Worm (Caenorhabditis elegans) whole organism, L2 larva: Measurements from ENCODE around the gene C18D4.4.

Source experiments
- dmd-4 ChIP-seq: sonication (generic microtip); optimal IDR thresholded peaks from 2 replicates; lab custom pipeline; 2017; ENCODE audit warnings: missing biosample characterization, missing genetic modification characterization
- elt-1 ChIP-seq: fragments of 150-350 bp; optimal IDR thresholded peaks from 2 replicates; lab custom pipeline; 2014; ENCODE audit warnings: missing biosample characterization, missing genetic modification characterization
- fos-1 ChIP-seq: fragments of 150-350 bp; optimal IDR thresholded peaks from 2 replicates; lab custom pipeline; 2014; ENCODE audit warnings: missing biosample characterization, missing genetic modification characterization
- lsy-2 ChIP-seq, 2 experiments: fragments of 150-350 bp in 1 of 2; sonication (generic microtip) in 1 of 2; optimal IDR thresholded peaks; 2 replicates each; lab custom pipeline; 2014 to 2017; ENCODE audit warnings: missing biosample characterization in 2 of 2, missing genetic modification characterization in 2 of 2
- nhr-11 ChIP-seq: fragments of 150-350 bp; optimal IDR thresholded peaks from 2 replicates; lab custom pipeline; 2014; ENCODE audit warnings: missing biosample characterization, missing genetic modification characterization
- nhr-12 ChIP-seq: fragments of 150-350 bp; optimal IDR thresholded peaks from 2 replicates; lab custom pipeline; 2014; ENCODE audit warnings: missing biosample characterization, missing genetic modification characterization
- nhr-25 ChIP-seq: fragments of 150-350 bp; sonication (generic microtip); optimal IDR thresholded peaks from 3 replicates; lab custom pipeline; 2014; ENCODE audit warnings: missing biosample characterization, missing genetic modification characterization
- skn-1 ChIP-seq: sonication (generic microtip); optimal IDR thresholded peaks from 2 replicates; lab custom pipeline; 2017; ENCODE audit warnings: missing biosample characterization, missing genetic modification characterization
- snpc-4 ChIP-seq: fragments of 150-350 bp; optimal IDR thresholded peaks from 2 replicates; lab custom pipeline; 2014; ENCODE audit warnings: missing biosample characterization, missing genetic modification characterization
- unc-62 ChIP-seq: fragments of 150-350 bp; optimal IDR thresholded peaks from 2 replicates; lab custom pipeline; 2014; ENCODE audit warnings: missing biosample characterization, missing genetic modification reagents, missing genetic modification characterization
- ztf-4 ChIP-seq: fragments of 150-350 bp; optimal IDR thresholded peaks from 2 replicates; lab custom pipeline; 2014; ENCODE audit warnings: missing biosample characterization, missing genetic modification characterization

DNA sequence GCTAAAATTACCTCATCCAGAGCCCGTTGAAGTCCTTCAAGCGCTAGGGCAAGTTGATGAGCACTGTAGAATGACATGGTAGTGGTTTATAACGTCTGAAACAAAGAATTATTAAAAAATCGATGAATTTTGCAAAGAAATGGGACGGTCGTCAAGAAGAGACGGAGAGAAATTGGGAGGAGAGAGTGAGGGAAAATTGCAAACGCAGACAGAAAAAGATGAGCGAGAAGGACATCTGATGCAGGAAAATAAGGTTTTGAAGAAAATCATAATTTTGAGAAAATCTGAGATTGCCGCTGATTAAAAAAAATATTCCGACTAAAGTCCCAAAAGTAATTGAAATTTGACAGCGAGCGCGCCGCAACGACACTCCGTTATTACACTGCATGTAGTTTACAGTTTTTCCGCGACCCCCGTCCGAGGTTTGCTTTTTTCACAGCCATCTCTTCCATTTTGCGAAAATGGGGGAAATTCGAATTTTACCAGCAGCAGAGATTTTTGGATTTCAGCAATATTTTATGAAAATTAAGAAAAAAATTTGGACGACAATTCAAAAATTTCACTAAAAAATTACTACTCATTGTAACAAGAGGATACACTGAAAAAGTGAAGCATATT, 7.1 kb upstream of the C18D4.4 start, which contains the start of gene C18D4.6:
- TF ChIP-seq elt-1 (tag; lab: Kevin White, UChicago) = no peak
- no peak for TF ChIP-seq fos-1 (tag; lab: Kevin White, UChicago)
- no peak for TF ChIP-seq dmd-4 (tag; lab: Kevin White, UChicago)
- TF ChIP-seq skn-1 (tag; lab: Kevin White, UChicago) = no peak
- TF ChIP-seq nhr-25 (tag; lab: Kevin White, UChicago) = no peak
- TF ChIP-seq snpc-4 (tag; lab: Kevin White, UChicago) = no peak
- no peak for TF ChIP-seq unc-62 (GFP tag; lab: Kevin White, UChicago)
- no peak for TF ChIP-seq lsy-2 (tag; optimal IDR thresholded peaks at IDR 0.05; lab: Kevin White, UChicago)
- TF ChIP-seq ztf-4 = no peak
- TF ChIP-seq nhr-11 (tag; lab: Kevin White, UChicago) = no peak
- TF ChIP-seq nhr-12 (tag; lab: Kevin White, UChicago) = no peak
